Fruit fly (Drosophila melanogaster) whole organism, embryonic: Measurements from ENCODE around the gene Spn85F.

Source experiments
- Antp ChIP-seq: fragments of 200-800 bp; sonication (Bioruptor generic); optimal IDR thresholded peaks from 3 replicates; lab custom pipeline; 2016; ENCODE audit warnings: missing biosample characterization, missing genetic modification characterization
- Atf-2 ChIP-seq: fragments of 200-800 bp; sonication (Bioruptor generic); optimal IDR thresholded peaks from 2 replicates; lab custom pipeline; 2016; ENCODE audit warnings: missing biosample characterization, missing genetic modification characterization
- C15 ChIP-seq: fragments of 200-800 bp; sonication (Bioruptor generic); IDR thresholded peaks from 3 replicates; pipeline ENCODE4 v1.3.6; 2022; ENCODE audit warnings: missing biosample characterization, missing genetic modification characterization
- CG10274 ChIP-seq: fragments of 200-800 bp; sonication (Bioruptor generic); optimal IDR thresholded peaks from 3 replicates; lab custom pipeline; 2017; ENCODE audit warnings: missing biosample characterization, mild to moderate bottlenecking, missing genetic modification characterization
- CG10654 ChIP-seq: fragments of 200-800 bp; sonication (Bioruptor generic); optimal IDR thresholded peaks from 2 replicates; lab custom pipeline; 2016; ENCODE audit warnings: missing biosample characterization, missing genetic modification characterization
- CG12155 ChIP-seq: fragments of 200-800 bp; sonication (Bioruptor generic); optimal IDR thresholded peaks from 3 replicates; lab custom pipeline; 2016; ENCODE audit warnings: missing biosample characterization, missing genetic modification characterization
- CG12391 ChIP-seq: fragments of 200-800 bp; sonication (Bioruptor generic); optimal IDR thresholded peaks from 3 replicates; lab custom pipeline; 2018; ENCODE audit warnings: missing biosample characterization, mild to moderate bottlenecking, missing genetic modification characterization, moderate library complexity
- CG15601 ChIP-seq: fragments of 200-800 bp; sonication (Bioruptor generic); optimal IDR thresholded peaks from 3 replicates; lab custom pipeline; 2019; ENCODE audit warnings: missing biosample characterization, mild to moderate bottlenecking, missing genetic modification characterization, moderate library complexity
- CG18476 ChIP-seq: fragments of 200-800 bp; sonication (Bioruptor generic); optimal IDR thresholded peaks from 2 replicates; lab custom pipeline; 2016; ENCODE audit warnings: missing biosample characterization, mild to moderate bottlenecking, missing genetic modification characterization
- CG3995 ChIP-seq: fragments of 200-800 bp; sonication (Bioruptor generic); optimal IDR thresholded peaks from 3 replicates; lab custom pipeline; 2016; ENCODE audit warnings: missing biosample characterization, missing genetic modification characterization
- CG4328 ChIP-seq: fragments of 200-800 bp; sonication (Bioruptor generic); optimal IDR thresholded peaks from 3 replicates; lab custom pipeline; 2017; ENCODE audit warnings: missing biosample characterization, missing genetic modification reagents, missing genetic modification characterization
- CG4707 ChIP-seq: fragments of 200-800 bp; sonication (Bioruptor generic); optimal IDR thresholded peaks from 2 replicates; lab custom pipeline; 2018; ENCODE audit warnings: missing biosample characterization, mild to moderate bottlenecking, missing genetic modification characterization, moderate library complexity
- CG6272 ChIP-seq: fragments of 200-800 bp; sonication (Bioruptor generic); IDR thresholded peaks from 2 replicates; pipeline ENCODE4 v1.3.6; 2022; ENCODE audit warnings: missing biosample characterization, missing genetic modification characterization
- CG6813 ChIP-seq: fragments of 200-800 bp; sonication (Bioruptor generic); optimal IDR thresholded peaks from 2 replicates; lab custom pipeline; 2017; ENCODE audit warnings: missing biosample characterization, missing genetic modification characterization, mild to moderate bottlenecking, moderate library complexity, missing genetic modification reagents
- CG6854 ChIP-seq: fragments of 200-800 bp; sonication (Bioruptor generic); optimal IDR thresholded peaks from 3 replicates; lab custom pipeline; 2017; ENCODE audit warnings: missing biosample characterization, mild to moderate bottlenecking, missing genetic modification characterization
- CG7271 ChIP-seq: fragments of 200-800 bp; sonication (Bioruptor generic); optimal IDR thresholded peaks from 2 replicates; lab custom pipeline; 2018; ENCODE audit warnings: missing biosample characterization, mild to moderate bottlenecking, missing genetic modification characterization, moderate library complexity
- CG9797 ChIP-seq: fragments of 200-800 bp; sonication (Bioruptor generic); optimal IDR thresholded peaks from 3 replicates; lab custom pipeline; 2018; ENCODE audit warnings: missing biosample characterization, mild to moderate bottlenecking, missing genetic modification characterization
- D ChIP-seq, 2 experiments: fragments of 200-800 bp in 1 of 2; fragments of >200 bp in 1 of 2; sonication (Bioruptor generic) in 1 of 2; optimal IDR thresholded peaks; 2 replicates in 1 of 2; 3 replicates in 1 of 2; lab custom pipeline; 2017; ENCODE audit warnings: mild to moderate bottlenecking in 1 of 2, missing biosample characterization in 1 of 2, missing genetic modification characterization in 1 of 2, missing genetic modification reagents in 1 of 2
- D19A ChIP-seq: fragments of 200-800 bp; optimal IDR thresholded peaks from 3 replicates; lab custom pipeline; 2019; ENCODE audit warnings: missing biosample characterization, mild to moderate bottlenecking, missing genetic modification characterization, moderate library complexity
- Dad ChIP-seq: fragments of 200-800 bp; sonication (Bioruptor generic); optimal IDR thresholded peaks from 3 replicates; lab custom pipeline; 2016; ENCODE audit warnings: missing biosample characterization, missing genetic modification characterization
- Dp ChIP-seq: fragments of 200-800 bp; sonication (Bioruptor generic); optimal IDR thresholded peaks from 2 replicates; lab custom pipeline; 2018; ENCODE audit warnings: missing biosample characterization, mild to moderate bottlenecking, missing genetic modification characterization, moderate library complexity
- Ets65A ChIP-seq: fragments of 200-800 bp; sonication (Bioruptor generic); peaks from one replicate; lab custom pipeline; 2016; ENCODE audit warnings: missing biosample characterization, missing genetic modification characterization
- Fer2 ChIP-seq: fragments of 200-800 bp; sonication (Bioruptor generic); optimal IDR thresholded peaks from 2 replicates; lab custom pipeline; 2018; ENCODE audit warnings: missing biosample characterization, mild to moderate bottlenecking, missing genetic modification characterization, moderate library complexity
- Lhr ChIP-seq: fragments of 200-800 bp; sonication (Bioruptor generic); optimal IDR thresholded peaks from 3 replicates; lab custom pipeline; 2017; ENCODE audit warnings: mild to moderate bottlenecking, missing biosample characterization, missing genetic modification reagents, missing genetic modification characterization
- NC2β ChIP-seq: fragments of 200-800 bp; sonication (Bioruptor generic); optimal IDR thresholded peaks from 2 replicates; lab custom pipeline; 2016; ENCODE audit warnings: missing biosample characterization, missing genetic modification characterization
- Nf-YA ChIP-seq: fragments of 200-800 bp; sonication (Bioruptor generic); IDR thresholded peaks from 2 replicates; pipeline ENCODE4 v1.3.6; 2022; ENCODE audit warnings: missing biosample characterization, missing genetic modification characterization
- ac ChIP-seq: fragments of 200-800 bp; sonication (Bioruptor generic); optimal IDR thresholded peaks from 3 replicates; lab custom pipeline; 2017; ENCODE audit warnings: missing biosample characterization, mild to moderate bottlenecking, missing genetic modification characterization
- ash1 ChIP-seq: fragments of 200-800 bp; sonication (Bioruptor generic); optimal IDR thresholded peaks from 2 replicates; lab custom pipeline; 2018; ENCODE audit warnings: missing biosample characterization, mild to moderate bottlenecking, missing genetic modification characterization
- bcd ChIP-seq: fragments of 200-800 bp; sonication (Bioruptor generic); optimal IDR thresholded peaks from 2 replicates; lab custom pipeline; 2017; ENCODE audit warnings: missing biosample characterization, mild to moderate bottlenecking, missing genetic modification characterization
- btn ChIP-seq: fragments of 200-800 bp; sonication (Bioruptor generic); optimal IDR thresholded peaks from 2 replicates; lab custom pipeline; 2016; ENCODE audit warnings: missing biosample characterization, missing genetic modification characterization
- ci ChIP-seq: fragments of 200-800 bp; sonication (Bioruptor generic); IDR thresholded peaks from 3 replicates; pipeline ENCODE4 v1.3.6; 2022; ENCODE audit warnings: missing biosample characterization, missing genetic modification characterization
- dan ChIP-seq: fragments of 200-800 bp; sonication (Bioruptor generic); IDR thresholded peaks from 2 replicates; pipeline ENCODE4 v1.3.6; 2022; ENCODE audit warnings: missing biosample characterization, missing genetic modification characterization
- dimm ChIP-seq: fragments of 200-800 bp; sonication (Bioruptor generic); IDR thresholded peaks from 2 replicates; pipeline ENCODE4 v1.3.6; 2022; ENCODE audit warnings: missing biosample characterization, missing genetic modification characterization
- dpn ChIP-seq, 2 experiments: fragments of 200-800 bp; sonication (Bioruptor generic); optimal IDR thresholded peaks; 3 replicates each; lab custom pipeline; 2016; ENCODE audit warnings: missing biosample characterization in 2 of 2, missing genetic modification characterization in 2 of 2
- eyg ChIP-seq: fragments of 200-800 bp; sonication (Bioruptor generic); optimal IDR thresholded peaks from 3 replicates; lab custom pipeline; 2016; ENCODE audit warnings: missing biosample characterization, missing genetic modification characterization
- fu2 ChIP-seq: fragments of 200-800 bp; sonication (Bioruptor generic); optimal IDR thresholded peaks from 2 replicates; lab custom pipeline; 2016; ENCODE audit warnings: missing biosample characterization, missing genetic modification characterization
- gcm ChIP-seq: fragments of 200-800 bp; sonication (Bioruptor generic); optimal IDR thresholded peaks from 2 replicates; lab custom pipeline; 2019; ENCODE audit warnings: missing biosample characterization, mild to moderate bottlenecking, missing genetic modification characterization, moderate library complexity
- gem ChIP-seq: fragments of 200-800 bp; sonication (Bioruptor generic); optimal IDR thresholded peaks from 2 replicates; lab custom pipeline; 2019; ENCODE audit warnings: missing biosample characterization, mild to moderate bottlenecking, missing genetic modification characterization, moderate library complexity
- gsb ChIP-seq: fragments of 200-800 bp; sonication (Bioruptor generic); IDR thresholded peaks from 2 replicates; pipeline ENCODE4 v1.3.6; 2022; ENCODE audit warnings: missing biosample characterization, missing genetic modification characterization
- pfk ChIP-seq: fragments of 200-800 bp; sonication (Bioruptor generic); optimal IDR thresholded peaks from 2 replicates; lab custom pipeline; 2018; ENCODE audit warnings: missing biosample characterization, mild to moderate bottlenecking, missing genetic modification characterization, moderate library complexity
- pzg ChIP-seq: fragments of 200-800 bp; sonication (Bioruptor generic); optimal IDR thresholded peaks from 3 replicates; lab custom pipeline; 2018; ENCODE audit warnings: missing biosample characterization, mild to moderate bottlenecking, missing genetic modification characterization, moderate library complexity
- sc ChIP-seq, 3 experiments: fragments of >200 bp in 2 of 3; fragments of 200-800 bp in 1 of 3; sonication (Bioruptor generic) in 1 of 3; optimal IDR thresholded peaks; 2 replicates in 2 of 3; 3 replicates in 1 of 3; lab custom pipeline; 2017; ENCODE audit warnings: mild to moderate bottlenecking in 1 of 3, missing biosample characterization in 1 of 3, missing genetic modification characterization in 1 of 3, missing genetic modification reagents in 1 of 3
- sim ChIP-seq: fragments of 200-800 bp; sonication (Bioruptor generic); IDR thresholded peaks from 2 replicates; pipeline ENCODE4 v1.3.6; 2022; ENCODE audit warnings: missing biosample characterization, missing genetic modification characterization
- sna ChIP-seq: fragments of 200-800 bp; sonication (Bioruptor generic); IDR thresholded peaks from 2 replicates; pipeline ENCODE4 v1.3.6; 2022; ENCODE audit warnings: missing biosample characterization, missing genetic modification characterization; ENCODE audit not compliant: partially characterized antibody
- so ChIP-seq: fragments of 200-800 bp; sonication (Bioruptor generic); IDR thresholded peaks from 3 replicates; pipeline ENCODE4 v1.3.6; 2022; ENCODE audit warnings: missing biosample characterization, missing genetic modification characterization
- sqz ChIP-seq: fragments of 200-800 bp; sonication (Bioruptor generic); optimal IDR thresholded peaks from 3 replicates; lab custom pipeline; 2018; ENCODE audit warnings: missing biosample characterization, mild to moderate bottlenecking, missing genetic modification characterization
- tgo ChIP-seq: fragments of 200-800 bp; sonication (Bioruptor generic); IDR thresholded peaks from 3 replicates; pipeline ENCODE4 v1.3.6; 2022; ENCODE audit warnings: missing biosample characterization, missing genetic modification characterization
- unc-4 ChIP-seq: fragments of 200-800 bp; sonication (Bioruptor generic); IDR thresholded peaks from 2 replicates; pipeline ENCODE4 v1.3.6; 2022; ENCODE audit warnings: missing biosample characterization, missing genetic modification characterization; ENCODE audit not compliant: partially characterized antibody
- wdn ChIP-seq: fragments of 200-800 bp; sonication (Bioruptor generic); IDR thresholded peaks from 2 replicates; pipeline ENCODE4 v1.3.6; 2022; ENCODE audit warnings: missing biosample characterization, missing genetic modification characterization

The Spn85F gene

dm6 chr3R:10048842-10049527 is 52.0 kb downstream of the Spn85F start, which contains the start of gene ohgt (continued):
- no peak for TF ChIP-seq Fer2 (tag; lab: Kevin White, UChicago)
- TF ChIP-seq wdn (GFP tag; lab: Robert Waterston, UW): no peak
- TF ChIP-seq CG18476: peak; percentile 27
- no peak for TF ChIP-seq C15
- no peak for TF ChIP-seq ash1 (GFP tag; lab: Kevin White, UChicago)
- TF ChIP-seq Ets65A: peak; percentile 27
- no peak for TF ChIP-seq gsb (GFP tag; lab: Robert Waterston, UW)
- no peak for TF ChIP-seq CG10654 (GFP tag; lab: Kevin White, UChicago)
- no peak for TF ChIP-seq CG6272 (GFP tag; lab: Robert Waterston, UW)
- no peak for TF ChIP-seq dimm (GFP tag; lab: Robert Waterston, UW)
- peak; percentile 35 for TF ChIP-seq CG4328
- peak; percentile 3 for TF ChIP-seq D19A
- no peak for TF ChIP-seq CG6813 (GFP tag; lab: Kevin White, UChicago)
- TF ChIP-seq sna (GFP tag; lab: Robert Waterston, UW): no peak
- no peak for TF ChIP-seq ac
- TF ChIP-seq so (GFP tag; lab: Robert Waterston, UW): no peak
- TF ChIP-seq btn: no peak
- no peak for TF ChIP-seq sqz
- TF ChIP-seq dan (GFP tag; lab: Robert Waterston, UW): no peak
- no peak for TF ChIP-seq Atf-2 (GFP tag; lab: Kevin White, UChicago)
- no peak for TF ChIP-seq CG9797 (GFP tag; lab: Kevin White, UChicago)
- TF ChIP-seq CG12155 (GFP tag; lab: Kevin White, UChicago): peak; percentile 38
- TF ChIP-seq sc (optimal IDR thresholded peaks at IDR 0.05; lab: Kevin White, UChicago): no peak
- no peak for TF ChIP-seq sc (GFP tag; optimal IDR thresholded peaks at IDR 0.05; lab: Kevin White, UChicago)
- peak; percentile 40 for TF ChIP-seq pzg (GFP tag; lab: Kevin White, UChicago)
- no peak for TF ChIP-seq fu2 (GFP tag; lab: Kevin White, UChicago)
- no peak for TF ChIP-seq Antp
- TF ChIP-seq gcm: no peak
- TF ChIP-seq pfk: no peak
- peak; percentile 38 for TF ChIP-seq CG12391
- no peak for TF ChIP-seq bcd (GFP tag; lab: Kevin White, UChicago)
- no peak for TF ChIP-seq CG7271
- no peak for TF ChIP-seq D (optimal IDR thresholded peaks at IDR 0.05; lab: Kevin White, UChicago)
- no peak for TF ChIP-seq D (GFP tag; optimal IDR thresholded peaks at IDR 0.05; lab: Kevin White, UChicago)
- no peak for TF ChIP-seq NC2β
- TF ChIP-seq CG4707: no peak
- no peak for TF ChIP-seq tgo (GFP tag; lab: Robert Waterston, UW)
- peak; percentile 22 for TF ChIP-seq Lhr
- TF ChIP-seq CG6854 (GFP tag; lab: Kevin White, UChicago): peak; percentile 35
- TF ChIP-seq Nf-YA (GFP tag; lab: Robert Waterston, UW): no peak
- TF ChIP-seq ci (GFP tag; lab: Robert Waterston, UW): no peak
- TF ChIP-seq dpn (GFP tag; optimal IDR thresholded peaks at IDR 0.05; lab: Kevin White, UChicago): no peak
- no peak for TF ChIP-seq Dad (GFP tag; lab: Kevin White, UChicago)
- peak; percentile 86 for TF ChIP-seq Dp (GFP tag; lab: Kevin White, UChicago)
- TF ChIP-seq eyg (GFP tag; lab: Kevin White, UChicago): no peak
- TF ChIP-seq gem (tag; lab: Kevin White, UChicago): no peak
- TF ChIP-seq unc-4: peak; percentile 44; the same call in 1 of the 2 replicates
- TF ChIP-seq CG3995 (GFP tag; lab: Kevin White, UChicago): no peak
- no peak for TF ChIP-seq CG10274 (GFP tag; lab: Kevin White, UChicago)
- TF ChIP-seq sim: no peak
- TF ChIP-seq CG15601 (tag; lab: Kevin White, UChicago): no peak
